Worm (Caenorhabditis elegans): Measurements from ENCODE around the gene twk-36.

Gene twk-36

DNA sequence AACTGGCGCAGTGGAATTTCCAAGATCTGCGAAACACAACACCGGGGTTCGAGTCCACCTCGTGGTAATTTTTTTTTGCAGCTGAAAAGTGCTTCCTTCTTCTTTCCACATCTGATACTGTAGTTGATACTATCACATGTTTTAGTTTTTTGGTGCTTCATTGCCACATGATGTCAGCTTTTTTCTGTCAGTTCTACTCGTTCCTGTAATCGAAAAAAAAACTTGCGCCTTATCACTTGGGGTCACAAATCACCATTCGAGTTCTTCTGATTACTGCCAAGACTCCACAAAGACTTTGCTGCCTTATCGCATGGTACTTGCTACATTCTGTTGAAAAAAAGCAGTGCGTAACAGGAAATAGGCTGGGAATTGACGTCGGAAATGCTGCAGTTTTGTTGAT lies 25.1 kb downstream of the twk-36 start:
- TF ChIP-seq flt-1 (GFP tag; IDR thresholded peaks at IDR 0.05) (no peak), F13C5.2 (tag; optimal IDR thresholded peaks at IDR 0.05) (no peak), tbx-37 (GFP tag; conservative IDR thresholded peaks at IDR 0.05) (no peak), pes-1 (GFP tag; IDR thresholded peaks at IDR 0.05) (no peak), ceh-36 (tag; optimal IDR thresholded peaks at IDR 0.05) (no peak), tra-4 (tag; optimal IDR thresholded peaks at IDR 0.05) (no peak), hnd-1 (tag; optimal IDR thresholded peaks at IDR 0.05) (no peak)

DNA sequence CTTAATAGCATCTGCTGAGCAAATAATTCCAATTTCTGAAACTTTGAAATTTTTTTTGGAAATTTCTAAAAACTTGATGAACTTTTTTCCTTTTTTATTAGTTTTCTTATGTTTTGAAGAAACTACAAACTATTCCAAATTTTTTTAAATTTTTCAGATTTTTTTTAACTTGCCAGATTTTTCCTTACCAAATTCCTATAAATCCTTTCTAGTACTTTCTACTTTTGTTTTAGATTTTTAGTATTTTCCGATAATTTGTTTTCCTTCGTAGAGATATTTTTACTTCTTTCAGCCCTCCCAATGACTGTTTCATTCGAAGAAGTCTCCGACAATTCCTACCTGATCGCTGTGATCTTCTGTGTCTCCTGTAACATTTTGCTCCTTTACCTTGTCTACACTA lies 28.2 kb downstream of the twk-36 start, which contains the start of gene str-77:
TSS of gene str-77 (plus strand) at position 301 of the 400 bp plus-strand sequence.
- no peak for TF ChIP-seq tbx-37 (GFP tag; conservative IDR thresholded peaks at IDR 0.05)
- TF ChIP-seq F13C5.2 (tag; optimal IDR thresholded peaks at IDR 0.05) = no peak
- TF ChIP-seq ama-1 (optimal IDR thresholded peaks at IDR 0.05) = no peak
- TF ChIP-seq pes-1 (GFP tag; IDR thresholded peaks at IDR 0.05) = no peak
- no peak for TF ChIP-seq sea-1 (GFP tag; conservative IDR thresholded peaks at IDR 0.05)
- TF ChIP-seq aly-1 (tag; optimal IDR thresholded peaks at IDR 0.05) = no peak

DNA sequence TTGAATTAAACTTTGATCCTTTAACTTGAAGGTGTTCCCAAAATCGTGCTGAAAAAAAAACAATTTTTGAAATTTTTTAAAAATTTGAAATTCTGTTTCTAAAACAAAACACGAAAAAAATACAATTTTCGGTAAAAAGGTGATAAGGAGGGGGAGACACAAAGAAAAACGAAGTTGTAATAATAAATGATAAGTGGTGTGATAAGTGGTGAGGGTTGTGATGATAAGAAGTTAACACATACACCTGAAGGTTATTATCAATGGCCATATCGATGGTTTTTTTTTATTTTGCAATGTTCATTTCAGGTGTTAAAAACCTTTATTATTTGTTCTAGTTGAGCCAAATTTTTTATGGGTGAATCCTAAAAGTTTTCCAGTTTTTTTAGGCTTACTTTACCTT lies 32.5 kb downstream of the twk-36 start, which contains the start of gene twk-33:
TSS of gene twk-33 (minus strand) at position 48 of the 400 bp plus-strand sequence.
- TF ChIP-seq scrt-1 (GFP tag; IDR thresholded peaks at IDR 0.05) (no peak), tra-4 (tag; optimal IDR thresholded peaks at IDR 0.05) (no peak), tbx-37 (GFP tag; conservative IDR thresholded peaks at IDR 0.05) (no peak), flt-1 (GFP tag; IDR thresholded peaks at IDR 0.05) (no peak), pes-1 (GFP tag; IDR thresholded peaks at IDR 0.05) (no peak), ceh-36 (tag; optimal IDR thresholded peaks at IDR 0.05) (no peak), aly-1 (tag; optimal IDR thresholded peaks at IDR 0.05) (no peak), ceh-13 (GFP tag; optimal IDR thresholded peaks at IDR 0.05) (no peak), hmg-4 (GFP tag; optimal IDR thresholded peaks at IDR 0.05) (no peak), sea-1 (GFP tag; conservative IDR thresholded peaks at IDR 0.05) (no peak), ets-7 (tag; optimal IDR thresholded peaks at IDR 0.05) (no peak), tbx-11 (GFP tag; IDR thresholded peaks at IDR 0.05) (no peak), B0310.2 (tag; optimal IDR thresholded peaks at IDR 0.05) (no peak), F13C5.2 (tag; optimal IDR thresholded peaks at IDR 0.05) (no peak)

DNA sequence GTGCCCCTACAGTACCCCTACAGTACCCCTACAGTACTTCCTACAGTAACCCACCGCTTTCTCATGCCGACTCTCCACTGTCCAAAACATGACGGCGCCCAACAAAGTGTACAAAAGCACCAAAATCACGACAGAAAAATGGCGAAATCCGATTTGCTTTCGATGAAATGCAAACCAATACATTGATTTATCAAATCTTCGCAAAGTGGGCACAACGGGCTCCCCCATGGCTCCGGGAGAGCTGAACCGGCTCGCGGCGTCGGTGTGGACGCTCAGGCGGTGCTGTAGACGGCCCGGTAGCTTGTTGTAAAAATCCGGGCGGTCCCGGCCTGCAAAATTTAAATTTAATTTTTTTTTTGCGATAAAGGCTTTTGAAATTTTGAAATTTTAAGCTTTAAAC lies 34.5 kb downstream of the twk-36 start:
- TF ChIP-seq ceh-13 (GFP tag; optimal IDR thresholded peaks at IDR 0.05) (no peak), flt-1 (GFP tag; IDR thresholded peaks at IDR 0.05) (no peak), tra-4 (tag; optimal IDR thresholded peaks at IDR 0.05) (no peak), hmg-4 (GFP tag; optimal IDR thresholded peaks at IDR 0.05) (no peak)

DNA sequence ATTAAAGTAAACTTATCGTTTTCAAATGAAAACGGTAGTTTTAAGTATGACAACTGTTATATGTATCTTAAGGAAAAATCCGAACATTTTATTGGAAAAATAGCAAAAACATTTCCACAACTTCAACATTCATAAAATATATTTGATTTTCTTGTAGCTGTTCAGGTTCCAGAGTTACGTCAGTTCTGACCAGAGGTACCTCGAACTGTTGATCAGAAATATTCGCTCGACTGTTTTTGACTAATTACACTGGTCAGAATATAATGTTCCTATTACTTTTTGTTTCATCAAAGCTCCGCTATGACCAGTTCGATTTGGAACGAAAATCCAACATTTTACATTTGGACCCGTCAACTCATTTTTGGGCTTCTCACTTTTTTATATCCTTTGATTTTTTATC lies 39.8 kb downstream of the twk-36 start, which contains the start of gene srh-31:
TSS of gene srh-31 (plus strand) at position 301 of the 400 bp plus-strand sequence.
- TF ChIP-seq hmbx-1 (tag; optimal IDR thresholded peaks at IDR 0.05) = no peak
- TF ChIP-seq hmg-4 (GFP tag; optimal IDR thresholded peaks at IDR 0.05) = no peak
- TF ChIP-seq ets-7 (tag; optimal IDR thresholded peaks at IDR 0.05) = no peak
- TF ChIP-seq sea-1 (GFP tag; conservative IDR thresholded peaks at IDR 0.05) = no peak
- no peak for TF ChIP-seq B0310.2 (tag; optimal IDR thresholded peaks at IDR 0.05)
- TF ChIP-seq flt-1 (GFP tag; IDR thresholded peaks at IDR 0.05) = no peak
- TF ChIP-seq tbx-11 (GFP tag; IDR thresholded peaks at IDR 0.05) = no peak
- TF ChIP-seq ceh-13 (GFP tag; optimal IDR thresholded peaks at IDR 0.05) = no peak
- no peak for TF ChIP-seq scrt-1 (GFP tag; IDR thresholded peaks at IDR 0.05)
- TF ChIP-seq F13C5.2 (tag; optimal IDR thresholded peaks at IDR 0.05) = no peak
- TF ChIP-seq hnd-1 (tag; optimal IDR thresholded peaks at IDR 0.05) = no peak
- TF ChIP-seq tra-4 (tag; optimal IDR thresholded peaks at IDR 0.05) = no peak
- TF ChIP-seq pes-1 (GFP tag; IDR thresholded peaks at IDR 0.05) = no peak
- TF ChIP-seq ceh-36 (tag; optimal IDR thresholded peaks at IDR 0.05) = no peak
- no peak for TF ChIP-seq aly-1 (tag; optimal IDR thresholded peaks at IDR 0.05)
- TF ChIP-seq ama-1 (optimal IDR thresholded peaks at IDR 0.05) = no peak
- TF ChIP-seq tbx-37 (GFP tag; conservative IDR thresholded peaks at IDR 0.05) = no peak

DNA sequence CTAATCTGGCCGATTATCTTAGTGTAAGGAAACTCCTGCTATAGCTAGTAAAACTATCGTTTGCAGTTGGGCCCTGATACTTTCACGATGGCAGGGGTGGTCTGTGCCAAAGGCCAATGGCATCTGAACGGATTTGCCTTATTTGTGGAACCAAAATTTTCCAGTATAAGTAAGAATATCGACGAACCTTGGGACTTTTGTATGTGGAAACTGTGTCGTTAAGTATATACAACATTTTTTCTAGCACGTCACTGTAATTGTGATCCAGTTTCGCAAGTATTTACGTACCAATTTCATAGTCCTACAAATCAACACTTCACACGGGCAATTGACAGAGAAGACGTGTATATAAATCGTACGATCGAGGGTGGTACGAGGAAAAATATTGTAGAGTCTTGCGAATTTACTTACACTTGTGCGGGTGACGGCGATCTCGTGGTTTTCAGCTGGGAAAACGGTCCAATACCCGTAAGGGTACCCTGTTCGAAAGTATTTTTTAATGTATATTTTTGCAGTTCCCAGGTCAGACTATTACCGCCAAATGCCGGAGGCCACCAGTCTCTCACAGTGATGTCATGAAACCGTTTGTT lies 40.5 kb downstream of the twk-36 start:
- no peak for TF ChIP-seq scrt-1 (GFP tag; IDR thresholded peaks at IDR 0.05)

DNA sequence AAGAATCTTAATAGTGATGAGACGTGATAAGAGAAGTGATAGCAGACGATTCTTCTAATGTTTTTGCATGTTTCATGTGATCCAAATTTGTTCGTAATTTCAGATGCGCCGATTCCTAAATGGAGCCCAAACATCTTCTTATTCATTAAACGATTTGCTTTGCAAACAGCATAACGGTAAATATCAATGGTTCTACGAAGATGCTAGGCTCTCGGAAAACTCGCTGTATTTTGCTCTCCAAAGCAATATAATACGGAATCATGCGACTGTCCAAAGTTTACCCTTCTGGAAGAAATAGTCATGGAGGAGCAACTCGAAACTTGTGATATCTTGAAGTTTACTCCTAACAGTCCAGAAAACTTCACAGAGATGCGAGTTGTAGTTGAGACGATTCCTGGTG lies 41.0 kb downstream of the twk-36 start, which contains the start of gene W06D12.6:
TSS of gene W06D12.6 (plus strand) at position 301 of the 400 bp plus-strand sequence.
- TF ChIP-seq B0310.2 (tag; optimal IDR thresholded peaks at IDR 0.05) = no peak
- no peak for TF ChIP-seq ceh-36 (tag; optimal IDR thresholded peaks at IDR 0.05)
- no peak for TF ChIP-seq F13C5.2 (tag; optimal IDR thresholded peaks at IDR 0.05)
- TF ChIP-seq hmbx-1 (tag; optimal IDR thresholded peaks at IDR 0.05) = no peak
- no peak for TF ChIP-seq flt-1 (GFP tag; IDR thresholded peaks at IDR 0.05)
- TF ChIP-seq aly-1 (tag; optimal IDR thresholded peaks at IDR 0.05) = no peak
- TF ChIP-seq ets-7 (tag; optimal IDR thresholded peaks at IDR 0.05) = no peak

- TF ChIP-seq hmbx-1 (tag; optimal IDR thresholded peaks at IDR 0.05) = no peak
- no peak for TF ChIP-seq hnd-1 (tag; optimal IDR thresholded peaks at IDR 0.05)
- TF ChIP-seq sea-1 (GFP tag; conservative IDR thresholded peaks at IDR 0.05) = no peak
- no peak for TF ChIP-seq F13C5.2 (tag; optimal IDR thresholded peaks at IDR 0.05)
- no peak for TF ChIP-seq ama-1 (optimal IDR thresholded peaks at IDR 0.05)
- TF ChIP-seq ceh-13 (GFP tag; optimal IDR thresholded peaks at IDR 0.05) = no peak
- no peak for TF ChIP-seq tbx-11 (GFP tag; IDR thresholded peaks at IDR 0.05)
- no peak for TF ChIP-seq scrt-1 (GFP tag; IDR thresholded peaks at IDR 0.05)
- no peak for TF ChIP-seq tra-4 (tag; optimal IDR thresholded peaks at IDR 0.05)
- TF ChIP-seq aly-1 (tag; optimal IDR thresholded peaks at IDR 0.05) = no peak
Measured at ce11 chrV:17700728-17701262, 46.1 kb downstream of the twk-36 start, which contains the start of the genes Y26G10.5 and srh-32. Gene Y26G10.5, minus strand, starts transcription at chrV:17700828. Gene srh-32, plus strand, starts transcription at chrV:17701212.
